Worm (Caenorhabditis elegans): ENCODE data around the gene F42G2.7.

- no peak for TF ChIP-seq ceh-31 (tag; optimal IDR thresholded peaks at IDR 0.05)
- TF ChIP-seq pqm-1 (tag; optimal IDR thresholded peaks at IDR 0.05) = no peak
- TF ChIP-seq pax-1 (tag; optimal IDR thresholded peaks at IDR 0.05) = no peak
- no peak for TF ChIP-seq unc-3 (GFP tag; conservative IDR thresholded peaks at IDR 0.05)
- no peak for TF ChIP-seq unc-3 (tag; optimal IDR thresholded peaks at IDR 0.05)
- no peak for TF ChIP-seq fkh-10 (GFP tag; optimal IDR thresholded peaks at IDR 0.05)
- TF ChIP-seq ama-1 (optimal IDR thresholded peaks at IDR 0.05) = no peak
- TF ChIP-seq pha-4 (tag; optimal IDR thresholded peaks at IDR 0.05) = no peak
- no peak for TF ChIP-seq nhr-11 (tag; optimal IDR thresholded peaks at IDR 0.05)
Measured at ce11 chrII:2435566-2435965, 17.6 kb downstream of the F42G2.7 start.

Data from whole organism, late embryonic.